Worm (Caenorhabditis elegans) whole organism, L3 larva: ENCODE results near the gene T12G3.4.

ENCODE experiments used
- ama-1 ChIP-seq: fragments of 150-350 bp; optimal IDR thresholded peaks from 2 replicates; lab custom pipeline; 2018
- ceh-28 ChIP-seq: fragments of 150-350 bp; optimal IDR thresholded peaks from 2 replicates; lab custom pipeline; 2014; ENCODE audit warnings: missing biosample characterization, missing genetic modification reagents, missing genetic modification characterization
- ceh-82 ChIP-seq: fragments of 150-350 bp; optimal IDR thresholded peaks from 2 replicates; lab custom pipeline; 2014; ENCODE audit warnings: missing biosample characterization, missing genetic modification characterization
- ceh-9 ChIP-seq: sonication (generic microtip); optimal IDR thresholded peaks from 2 replicates; lab custom pipeline; 2018; ENCODE audit warnings: missing biosample characterization, missing genetic modification characterization
- daf-12 ChIP-seq: fragments of 150-350 bp; optimal IDR thresholded peaks from 2 replicates; lab custom pipeline; 2014; ENCODE audit warnings: missing biosample characterization, missing genetic modification reagents, missing genetic modification characterization
- egl-27 ChIP-seq: sonication (generic microtip); optimal IDR thresholded peaks from 4 replicates; lab custom pipeline; 2017; ENCODE audit warnings: missing biosample characterization, missing genetic modification reagents, missing genetic modification characterization
- egl-5 ChIP-seq: fragments of 150-350 bp; optimal IDR thresholded peaks from 2 replicates; lab custom pipeline; 2017; ENCODE audit warnings: missing biosample characterization, missing genetic modification reagents, missing genetic modification characterization, inconsistent platforms
- elt-1 ChIP-seq: fragments of 150-350 bp; optimal IDR thresholded peaks from 2 replicates; lab custom pipeline; 2014; ENCODE audit warnings: missing biosample characterization, missing genetic modification characterization
- elt-2 ChIP-seq: sonication (generic microtip); optimal IDR thresholded peaks from 2 replicates; lab custom pipeline; 2016; ENCODE audit warnings: missing genetic modification reagents, mild to moderate bottlenecking, missing genetic modification characterization, missing compliant biosample characterization
- elt-3 ChIP-seq, 3 experiments: fragments of 150-350 bp in 1 of 3; sonication (generic microtip) in 2 of 3; optimal IDR thresholded peaks; 2 replicates in 2 of 3; 4 replicates in 1 of 3; lab custom pipeline; 2014 to 2017; ENCODE audit warnings: missing biosample characterization in 3 of 3, missing genetic modification characterization in 3 of 3
- eor-1 ChIP-seq, 2 experiments: fragments of 150-350 bp; optimal IDR thresholded peaks; 2 replicates each; lab custom pipeline; 2014 to 2018; ENCODE audit warnings: missing biosample characterization in 2 of 2, missing genetic modification characterization in 2 of 2
- fkh-10 ChIP-seq: sonication (generic microtip); optimal IDR thresholded peaks from 2 replicates; lab custom pipeline; 2017; ENCODE audit warnings: missing biosample characterization, missing genetic modification reagents, missing genetic modification characterization
- fkh-2 ChIP-seq: fragments of 150-350 bp; optimal IDR thresholded peaks from 2 replicates; lab custom pipeline; 2014; ENCODE audit warnings: missing biosample characterization, missing genetic modification reagents, missing genetic modification characterization
- hmg-11 ChIP-seq: sonication (generic microtip); optimal IDR thresholded peaks from 2 replicates; lab custom pipeline; 2016; ENCODE audit warnings: missing genetic modification characterization, missing compliant biosample characterization
- jun-1 ChIP-seq: fragments of 150-350 bp; optimal IDR thresholded peaks from 2 replicates; lab custom pipeline; 2014; ENCODE audit warnings: missing biosample characterization, missing genetic modification reagents, missing genetic modification characterization
- lin-15B ChIP-seq: fragments of 150-350 bp; optimal IDR thresholded peaks from 2 replicates; lab custom pipeline; 2014; ENCODE audit warnings: missing biosample characterization, missing genetic modification characterization
- lsy-12 ChIP-seq: sonication (generic microtip); optimal IDR thresholded peaks from 2 replicates; lab custom pipeline; 2016; ENCODE audit warnings: mild to moderate bottlenecking, missing genetic modification characterization, missing compliant biosample characterization
- mdl-1 ChIP-seq: fragments of 150-350 bp; optimal IDR thresholded peaks from 2 replicates; lab custom pipeline; 2014; ENCODE audit warnings: missing biosample characterization, missing genetic modification characterization
- mml-1 ChIP-seq: fragments of 150-350 bp; sonication (generic microtip); optimal IDR thresholded peaks from 3 replicates; lab custom pipeline; 2014; ENCODE audit warnings: missing biosample characterization, missing genetic modification characterization
- nfya-1 ChIP-seq: sonication (generic microtip); optimal IDR thresholded peaks from 2 replicates; lab custom pipeline; 2017; ENCODE audit warnings: missing genetic modification characterization, mild to moderate bottlenecking, missing compliant biosample characterization, antibody characterized with exemption, moderate library complexity; ENCODE audit not compliant: insufficient read depth
- nhr-11 ChIP-seq: fragments of 150-350 bp; optimal IDR thresholded peaks from 2 replicates; lab custom pipeline; 2014; ENCODE audit warnings: missing biosample characterization, missing genetic modification characterization
- nhr-12 ChIP-seq: fragments of 150-350 bp; optimal IDR thresholded peaks from 2 replicates; lab custom pipeline; 2014; ENCODE audit warnings: missing biosample characterization, missing genetic modification characterization
- nhr-23 ChIP-seq: fragments of 150-350 bp; optimal IDR thresholded peaks from 2 replicates; lab custom pipeline; 2014; ENCODE audit warnings: missing biosample characterization, missing genetic modification reagents, missing genetic modification characterization
- nhr-237 ChIP-seq: fragments of 150-350 bp; optimal IDR thresholded peaks from 2 replicates; lab custom pipeline; 2014; ENCODE audit warnings: missing biosample characterization, missing genetic modification characterization
- nhr-25 ChIP-seq: sonication (generic microtip); optimal IDR thresholded peaks from 2 replicates; lab custom pipeline; 2017; ENCODE audit warnings: missing biosample characterization, missing genetic modification characterization
- nhr-28 ChIP-seq: fragments of 150-350 bp; optimal IDR thresholded peaks from 2 replicates; lab custom pipeline; 2014; ENCODE audit warnings: missing biosample characterization, missing genetic modification characterization
- nhr-43 ChIP-seq: sonication (generic microtip); optimal IDR thresholded peaks from 2 replicates; lab custom pipeline; 2016; ENCODE audit warnings: mild to moderate bottlenecking, missing genetic modification characterization, missing compliant biosample characterization; ENCODE audit not compliant: poor library complexity, severe bottlenecking
- nhr-67 ChIP-seq: fragments of 150-350 bp; optimal IDR thresholded peaks from 2 replicates; lab custom pipeline; 2014; ENCODE audit warnings: missing biosample characterization, missing genetic modification characterization
- nhr-77 ChIP-seq: fragments of 150-350 bp; optimal IDR thresholded peaks from 2 replicates; lab custom pipeline; 2014; ENCODE audit warnings: missing biosample characterization, missing genetic modification characterization
- pha-4 ChIP-seq: fragments of 150-350 bp; optimal IDR thresholded peaks from 2 replicates; lab custom pipeline; 2014; ENCODE audit warnings: missing biosample characterization, missing genetic modification reagents, missing genetic modification characterization
- pqm-1 ChIP-seq: fragments of 150-350 bp; optimal IDR thresholded peaks from 2 replicates; lab custom pipeline; 2017; ENCODE audit warnings: missing biosample characterization, missing genetic modification characterization, inconsistent platforms
- sea-2 ChIP-seq: fragments of 150-350 bp; sonication (generic microtip); optimal IDR thresholded peaks from 4 replicates; lab custom pipeline; 2014; ENCODE audit warnings: missing biosample characterization, missing genetic modification reagents, missing genetic modification characterization
- skn-1 ChIP-seq: fragments of 150-350 bp; optimal IDR thresholded peaks from 2 replicates; lab custom pipeline; 2014; ENCODE audit warnings: missing biosample characterization, missing genetic modification characterization
- snpc-4 ChIP-seq: fragments of 150-350 bp; optimal IDR thresholded peaks from 2 replicates; lab custom pipeline; 2014; ENCODE audit warnings: missing biosample characterization, missing genetic modification characterization
- tbx-2 ChIP-seq: sonication (generic microtip); optimal IDR thresholded peaks from 2 replicates; lab custom pipeline; 2016; ENCODE audit warnings: mild to moderate bottlenecking, missing genetic modification characterization, missing compliant biosample characterization
- unc-39 ChIP-seq: sonication (generic microtip); optimal IDR thresholded peaks from 4 replicates; lab custom pipeline; 2017; ENCODE audit warnings: missing biosample characterization, missing genetic modification characterization
- ztf-4 ChIP-seq: fragments of 150-350 bp; optimal IDR thresholded peaks from 2 replicates; lab custom pipeline; 2014; ENCODE audit warnings: missing biosample characterization, missing genetic modification characterization

The T12G3.4 gene

ce11 chrIV:12044844-12045738 lies 3.0 kb upstream of the T12G3.4 start:
- TF ChIP-seq mml-1 (no peak), elt-2 (tag; lab: Kevin White, UChicago) (peak; percentile 19), elt-1 (tag; lab: Kevin White, UChicago) (peak; percentile 8), lsy-12 (tag; lab: Kevin White, UChicago) (no peak), nhr-67 (no peak), mdl-1 (no peak), ceh-82 (tag; lab: Kevin White, UChicago) (no peak), egl-5 (tag; lab: Kevin White, UChicago) (no peak), pqm-1 (tag; lab: Kevin White, UChicago) (peak; percentile 16), nhr-28 (tag; lab: Kevin White, UChicago) (no peak), hmg-11 (tag; lab: Kevin White, UChicago) (no peak), nhr-237 (tag; lab: Kevin White, UChicago) (no peak), nhr-25 (no peak), nhr-23 (tag; lab: Kevin White, UChicago) (peak; percentile 60), skn-1 (tag; lab: Kevin White, UChicago) (no peak), eor-1 (tag; optimal IDR thresholded peaks at IDR 0.05; lab: Kevin White, UChicago) (no peak), fkh-2 (tag; lab: Kevin White, UChicago) (no peak), snpc-4 (tag; lab: Kevin White, UChicago) (no peak), unc-39 (tag; lab: Kevin White, UChicago) (no peak), jun-1 (tag; lab: Kevin White, UChicago) (no peak), nhr-43 (tag; lab: Kevin White, UChicago) (peak; percentile 62), nhr-11 (tag; lab: Kevin White, UChicago) (no peak)

- no peak for TF ChIP-seq ztf-4 (tag; lab: Kevin White, UChicago)
- peak; percentile 1 for TF ChIP-seq nhr-25
- peak in 1 of 3 experiments; percentile 59 for TF ChIP-seq elt-3 (tag; optimal IDR thresholded peaks at IDR 0.05; lab: Kevin White, UChicago)
- peak; percentile 28 for TF ChIP-seq pha-4 (tag; lab: Kevin White, UChicago)
- no peak for TF ChIP-seq nhr-67
- no peak for TF ChIP-seq fkh-10 (GFP tag; lab: Kevin White, UChicago)
- TF ChIP-seq jun-1 (tag; lab: Kevin White, UChicago), result peak; percentile 10
- TF ChIP-seq lsy-12 (tag; lab: Kevin White, UChicago), result peak; percentile 1
- no peak for TF ChIP-seq ceh-82 (tag; lab: Kevin White, UChicago)
- peak; percentile 82 for TF ChIP-seq elt-2 (tag; lab: Kevin White, UChicago)
- peak; percentile 52 for TF ChIP-seq pqm-1 (tag; lab: Kevin White, UChicago)
- TF ChIP-seq egl-27 (tag; lab: Kevin White, UChicago), result no peak
- no peak for TF ChIP-seq nfya-1 (tag; lab: Kevin White, UChicago)
- no peak for TF ChIP-seq skn-1 (tag; lab: Kevin White, UChicago)
- no peak for TF ChIP-seq ceh-9 (tag; lab: Kevin White, UChicago)
- no peak for TF ChIP-seq daf-12
- TF ChIP-seq nhr-43 (tag; lab: Kevin White, UChicago), result peak; percentile 16
- peak; percentile 13 for TF ChIP-seq nhr-23 (tag; lab: Kevin White, UChicago)
- TF ChIP-seq lin-15B, result no peak
- TF ChIP-seq mml-1, result no peak
- peak; percentile 7 for TF ChIP-seq ceh-28 (tag; lab: Kevin White, UChicago)
- no peak for TF ChIP-seq unc-39 (tag; lab: Kevin White, UChicago)
Observed at ce11 chrIV:12046524-12047203, 1.4 kb upstream of the T12G3.4 start, which contains the start of gene T12G3.2. Gene T12G3.2 (minus strand): TSS chrIV:12046967.

- TF ChIP-seq lin-15B (peak; percentile 36), sea-2 (no peak), hmg-11 (tag; lab: Kevin White, UChicago) (peak; percentile 47), nhr-77 (no peak), pha-4 (tag; lab: Kevin White, UChicago) (peak; percentile 64), nhr-25 (no peak), lsy-12 (tag; lab: Kevin White, UChicago) (no peak), ama-1 (lab: Kevin White, UChicago) (no peak), egl-5 (tag; lab: Kevin White, UChicago) (no peak), nhr-28 (tag; lab: Kevin White, UChicago) (no peak), nhr-12 (tag; lab: Kevin White, UChicago) (no peak), tbx-2 (tag; lab: Kevin White, UChicago) (no peak), nhr-23 (tag; lab: Kevin White, UChicago) (peak; percentile 21), mdl-1 (no peak), ceh-28 (tag; lab: Kevin White, UChicago) (peak; percentile 35)
Observed at ce11 chrIV:12051049-12051792, 3.2 kb downstream of the T12G3.4 start, which contains the start of the genes bre-5 and spt-5. Gene bre-5 (minus strand): TSS chrIV:12051215. Gene spt-5 (plus strand): TSS chrIV:12051491.
